Worm (Caenorhabditis elegans): ENCODE measurements around the gene C05D12.4.

C05D12.4 gene

DNA sequence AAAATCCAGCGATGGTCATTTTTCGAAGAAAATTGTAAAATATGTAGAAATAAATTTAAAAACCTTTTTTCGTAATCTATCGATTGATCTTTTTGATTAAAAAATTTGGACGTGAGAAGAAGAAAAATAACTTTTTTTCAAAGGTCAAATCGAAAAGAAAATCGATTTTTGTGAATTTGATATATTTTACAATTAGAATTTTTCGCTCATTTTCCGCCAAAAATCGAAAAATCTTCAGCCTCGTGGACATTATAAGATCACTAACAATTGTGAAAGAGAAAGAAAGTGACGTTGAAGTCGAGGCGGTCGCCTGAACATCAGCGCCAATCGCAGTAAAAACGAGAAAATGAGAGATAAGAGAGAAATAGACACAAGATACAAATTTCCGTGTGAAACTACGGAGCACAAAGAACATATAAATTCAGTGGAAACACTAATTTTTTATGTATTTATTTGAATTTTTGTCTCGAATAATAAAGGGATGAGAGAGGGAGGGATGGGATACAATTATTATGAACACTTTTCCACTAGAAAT lies 38.0 kb downstream of the C05D12.4 start, which contains the start of gene cisd-1 (continued):
- TF ChIP-seq dve-1 (tag; optimal IDR thresholded peaks at IDR 0.05; ENCODE audit: insufficient read depth) (peak; percentile 7), dpl-1 (GFP tag; optimal IDR thresholded peaks at IDR 0.05) (no peak), spr-1 (tag; optimal IDR thresholded peaks at IDR 0.05) (no peak), aly-2 (tag; optimal IDR thresholded peaks at IDR 0.05) (no peak), hmg-1.1 (GFP tag; IDR thresholded peaks at IDR 0.05) (no peak), Y48G9A.11 (GFP tag; IDR thresholded peaks at IDR 0.05) (no peak), gei-8 (GFP tag; optimal IDR thresholded peaks at IDR 0.05) (no peak), lir-3 (tag; optimal IDR thresholded peaks at IDR 0.05) (no peak), zip-11 (GFP tag; IDR thresholded peaks at IDR 0.05) (no peak), mdl-1 (tag; optimal IDR thresholded peaks at IDR 0.05) (peak in 1 of 2 experiments; percentile 12), nhr-42 (GFP tag; IDR thresholded peaks at IDR 0.05) (no peak), zfp-3 (GFP tag; conservative IDR thresholded peaks at IDR 0.05) (no peak), nhr-6 (tag; optimal IDR thresholded peaks at IDR 0.05) (no peak), unc-39 (tag; optimal IDR thresholded peaks at IDR 0.05) (no peak), duxl-1 (tag; optimal IDR thresholded peaks at IDR 0.05; ENCODE audit: poor library complexity) (no peak), ceh-28 (tag; optimal IDR thresholded peaks at IDR 0.05) (no peak), tag-97 (GFP tag; IDR thresholded peaks at IDR 0.05) (no peak), rbr-2 (tag; optimal IDR thresholded peaks at IDR 0.05) (no peak), lin-39 (tag; optimal IDR thresholded peaks at IDR 0.05) (no peak), snpc-1.2 (GFP tag; IDR thresholded peaks at IDR 0.05) (no peak), F37D6.2 (tag; optimal IDR thresholded peaks at IDR 0.05) (no peak), set-16 (GFP tag; IDR thresholded peaks at IDR 0.05) (no peak), F26F4.8 (GFP tag; conservative IDR thresholded peaks at IDR 0.05) (no peak), ceh-82 (tag; optimal IDR thresholded peaks at IDR 0.05) (no peak), mxl-3 (GFP tag; optimal IDR thresholded peaks at IDR 0.05) (peak; percentile 49), nhr-28 (tag; optimal IDR thresholded peaks at IDR 0.05) (peak; percentile 98), mdt-29 (GFP tag; IDR thresholded peaks at IDR 0.05) (no peak), zfp-2 (tag; optimal IDR thresholded peaks at IDR 0.05) (no peak), mes-2 (tag; optimal IDR thresholded peaks at IDR 0.05; ENCODE audit: poor library complexity, severe bottlenecking) (peak; percentile 11), nhr-10 (tag; optimal IDR thresholded peaks at IDR 0.05) (no peak), snpc-4 (tag; optimal IDR thresholded peaks at IDR 0.05) (no peak), dmd-6 (GFP tag; IDR thresholded peaks at IDR 0.05) (peak; percentile 33; the same call in 1 of the 2 replicates), Y5F2A.4 (GFP tag; optimal IDR thresholded peaks at IDR 0.05) (no peak), lsy-2 (tag; optimal IDR thresholded peaks at IDR 0.05) (no peak), lin-15B (tag; optimal IDR thresholded peaks at IDR 0.05) (no peak), hlh-30 (tag; optimal IDR thresholded peaks at IDR 0.05; ENCODE audit: insufficient read depth) (peak; percentile 13), sdz-12 (GFP tag; optimal IDR thresholded peaks at IDR 0.05) (no peak), lim-7 (GFP tag; IDR thresholded peaks at IDR 0.05) (no peak), Y105C5A.15 (GFP tag; IDR thresholded peaks at IDR 0.05) (no peak), nhr-76 (tag; optimal IDR thresholded peaks at IDR 0.05) (no peak), lin-1 (GFP tag; IDR thresholded peaks at IDR 0.05) (no peak), dmd-9 (GFP tag; IDR thresholded peaks at IDR 0.05) (no peak), mep-1 (tag; optimal IDR thresholded peaks at IDR 0.05) (peak; percentile 62), nhr-41 (GFP tag; IDR thresholded peaks at IDR 0.05) (no peak), ceh-20 (GFP tag; IDR thresholded peaks at IDR 0.05) (no peak), dmd-8 (GFP tag; IDR thresholded peaks at IDR 0.05) (no peak), ama-1 (optimal IDR thresholded peaks at IDR 0.05) (peak; percentile 28), lin-13 (GFP tag; optimal IDR thresholded peaks at IDR 0.05) (no peak), daf-8 (GFP tag; IDR thresholded peaks at IDR 0.05) (no peak), ztf-7 (tag; optimal IDR thresholded peaks at IDR 0.05) (no peak), ces-1 (GFP tag; optimal IDR thresholded peaks at IDR 0.05) (no peak), saeg-2 (GFP tag; IDR thresholded peaks at IDR 0.05) (no peak)

All from whole organism, L4 larva.